Worm (Caenorhabditis elegans): ENCODE measurements around the gene lips-6.

DNA sequence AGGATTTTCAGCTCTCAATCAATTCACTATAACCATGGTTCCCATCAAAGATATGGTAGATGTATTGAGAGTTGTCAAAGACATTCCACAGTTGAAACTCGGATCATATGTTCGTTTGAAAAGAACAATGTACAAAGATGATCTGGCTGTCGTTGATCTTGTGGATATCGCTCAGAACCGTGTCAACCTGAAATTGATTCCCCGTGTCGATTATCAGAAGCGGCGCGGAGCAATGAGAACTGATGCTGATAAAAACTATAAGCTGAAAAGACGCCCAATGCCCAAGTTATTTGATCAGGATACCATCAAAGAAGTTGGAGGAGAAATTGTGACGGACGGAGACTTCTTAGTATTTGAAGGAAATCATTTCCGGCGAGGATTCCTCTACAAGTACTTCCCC lies 37.0 kb upstream of the lips-6 start:
- TF ChIP-seq ceh-43 (GFP tag; optimal IDR thresholded peaks at IDR 0.05) (no peak), snpc-4 (tag; optimal IDR thresholded peaks at IDR 0.05) (no peak), blmp-1 (tag; optimal IDR thresholded peaks at IDR 0.05) (no peak), unc-62 (GFP tag; optimal IDR thresholded peaks at IDR 0.05) (no peak), ztf-11 (tag; optimal IDR thresholded peaks at IDR 0.05) (no peak), bed-3 (GFP tag; optimal IDR thresholded peaks at IDR 0.05) (no peak), drap-1 (GFP tag; optimal IDR thresholded peaks at IDR 0.05) (no peak), tbx-8 (GFP tag; optimal IDR thresholded peaks at IDR 0.05) (no peak), lsy-2 (tag; optimal IDR thresholded peaks at IDR 0.05) (no peak)
